Worm (Caenorhabditis elegans) whole organism, young adult: ENCODE results near the gene pfd-5.

Experiments
- C06A6.2 ChIP-seq: fragments of 200-800 bp; sonication (Bioruptor generic); conservative IDR thresholded peaks from 2 replicates; pipeline ENCODE4 v1.3.6; 2022; ENCODE audit warnings: missing genetic modification characterization, missing compliant biosample characterization
- D2030.7 ChIP-seq: fragments of 200-800 bp; sonication (Bioruptor generic); IDR thresholded peaks from 2 replicates; pipeline ENCODE4 v1.3.6; 2022; ENCODE audit warnings: missing genetic modification reagents, missing genetic modification characterization, missing compliant biosample characterization
- F10E7.11 ChIP-seq: sonication (generic microtip); optimal IDR thresholded peaks from 2 replicates; lab custom pipeline; 2017; ENCODE audit warnings: mild to moderate bottlenecking, missing genetic modification characterization, moderate library complexity, missing compliant biosample characterization
- F23B12.7 ChIP-seq: sonication (generic microtip); optimal IDR thresholded peaks from 2 replicates; lab custom pipeline; 2017; ENCODE audit warnings: missing genetic modification characterization, mild to moderate bottlenecking, missing compliant biosample characterization, antibody characterized with exemption, moderate library complexity; ENCODE audit not compliant: insufficient read depth
- F33H1.4 ChIP-seq: fragments of 200-800 bp; sonication (Bioruptor generic); IDR thresholded peaks from 2 replicates; pipeline ENCODE4 v1.3.6; 2022; ENCODE audit warnings: missing genetic modification reagents, missing genetic modification characterization, missing compliant biosample characterization
- F49E8.2 ChIP-seq: sonication (generic microtip); optimal IDR thresholded peaks from 3 replicates; lab custom pipeline; 2017; ENCODE audit warnings: missing genetic modification characterization, mild to moderate bottlenecking, missing compliant biosample characterization, antibody characterized with exemption, moderate library complexity; ENCODE audit not compliant: insufficient read depth
- F52B5.7 ChIP-seq: sonication (generic microtip); optimal IDR thresholded peaks from 2 replicates; lab custom pipeline; 2016; ENCODE audit warnings: mild to moderate bottlenecking, missing genetic modification characterization, missing compliant biosample characterization
- F57C9.4 ChIP-seq: sonication (generic microtip); optimal IDR thresholded peaks from 2 replicates; lab custom pipeline; 2017; ENCODE audit warnings: mild to moderate bottlenecking, missing genetic modification characterization, missing compliant biosample characterization
- K12H6.12 ChIP-seq: fragments of 200-800 bp; sonication (Bioruptor generic); optimal IDR thresholded peaks from 2 replicates; lab custom pipeline; 2018; ENCODE audit warnings: mild to moderate bottlenecking, missing genetic modification characterization, missing compliant biosample characterization
- Y53G8AR.9 ChIP-seq: fragments of 200-800 bp; sonication (Bioruptor generic); conservative IDR thresholded peaks from 2 replicates; pipeline ENCODE4 v1.3.6; 2022; ENCODE audit warnings: missing genetic modification reagents, missing genetic modification characterization, missing compliant biosample characterization
- Y95B8A.8 ChIP-seq: fragments of 200-800 bp; sonication (Bioruptor generic); IDR thresholded peaks from 2 replicates; pipeline ENCODE4 v1.3.6; 2022; ENCODE audit warnings: missing genetic modification reagents, missing genetic modification characterization, missing compliant biosample characterization
- ama-1 ChIP-seq, 3 experiments: fragments of 150-350 bp in 1 of 3; sonication (generic microtip) in 2 of 3; optimal IDR thresholded peaks; 2 replicates each; lab custom pipeline; 2014 to 2018; ENCODE audit warnings: missing biosample characterization in 2 of 3, missing genetic modification characterization in 2 of 3, missing genetic modification reagents in 2 of 3
- aptf-2 ChIP-seq: fragments of 200-800 bp; sonication (Bioruptor generic); conservative IDR thresholded peaks from 2 replicates; pipeline ENCODE4 v1.3.6; 2022; ENCODE audit warnings: missing genetic modification reagents, missing genetic modification characterization, missing compliant biosample characterization
- aptf-3 ChIP-seq: fragments of 200-800 bp; sonication (Bioruptor generic); IDR thresholded peaks from 2 replicates; pipeline ENCODE4 v1.3.6; 2022; ENCODE audit warnings: missing genetic modification characterization, missing compliant biosample characterization
- atf-7 ChIP-seq: sonication (generic microtip); optimal IDR thresholded peaks from 2 replicates; lab custom pipeline; 2017; ENCODE audit warnings: mild to moderate bottlenecking, missing genetic modification characterization, missing compliant biosample characterization
- athp-1 ChIP-seq: sonication (generic microtip); optimal IDR thresholded peaks from 2 replicates; lab custom pipeline; 2017; ENCODE audit warnings: mild to moderate bottlenecking, missing genetic modification characterization, missing compliant biosample characterization
- attf-5 ChIP-seq: fragments of 200-800 bp; sonication (Bioruptor generic); optimal IDR thresholded peaks from 2 replicates; lab custom pipeline; 2018; ENCODE audit warnings: mild to moderate bottlenecking, missing genetic modification characterization, missing compliant biosample characterization
- attf-6 ChIP-seq: fragments of 200-800 bp; sonication (Bioruptor generic); IDR thresholded peaks from 2 replicates; pipeline ENCODE4 v1.3.6; 2022; ENCODE audit warnings: missing genetic modification reagents, missing genetic modification characterization, missing compliant biosample characterization
- bed-2 ChIP-seq: fragments of 200-800 bp; sonication (Bioruptor generic); IDR thresholded peaks from 2 replicates; pipeline ENCODE4 v1.3.6; 2022; ENCODE audit warnings: missing genetic modification reagents, missing genetic modification characterization, missing compliant biosample characterization
- cebp-1 ChIP-seq, 2 experiments: fragments of 200-800 bp in 1 of 2; sonication (Bioruptor generic) in 1 of 2; sonication (generic microtip) in 1 of 2; IDR thresholded peaks in 1 of 2; optimal IDR thresholded peaks in 1 of 2; 2 replicates each; pipeline versions ENCODE4 v1.3.6 to Lab custom; 2017 to 2022; ENCODE audit warnings: missing compliant biosample characterization in 2 of 2, missing genetic modification characterization in 2 of 2, mild to moderate bottlenecking in 1 of 2, missing genetic modification reagents in 1 of 2, moderate library complexity in 1 of 2
- ceh-79 ChIP-seq: sonication (generic microtip); optimal IDR thresholded peaks from 2 replicates; lab custom pipeline; 2017; ENCODE audit warnings: mild to moderate bottlenecking, missing genetic modification characterization, missing compliant biosample characterization
- chd-7 ChIP-seq: sonication (generic microtip); optimal IDR thresholded peaks from 2 replicates; lab custom pipeline; 2016; ENCODE audit warnings: mild to moderate bottlenecking, missing genetic modification characterization, moderate library complexity, missing compliant biosample characterization
- dox-1 ChIP-seq: fragments of 200-800 bp; sonication (Bioruptor generic); IDR thresholded peaks from 2 replicates; pipeline ENCODE4 v1.3.6; 2022; ENCODE audit warnings: missing genetic modification reagents, missing genetic modification characterization, missing compliant biosample characterization
- efl-1 ChIP-seq: fragments of 150-350 bp; optimal IDR thresholded peaks from 2 replicates; lab custom pipeline; 2014; ENCODE audit warnings: missing biosample characterization, missing genetic modification reagents, missing genetic modification characterization
- egl-18 ChIP-seq: fragments of 200-800 bp; sonication (Bioruptor generic); IDR thresholded peaks from 2 replicates; pipeline ENCODE4 v1.3.6; 2022; ENCODE audit warnings: missing genetic modification reagents, missing genetic modification characterization, missing compliant biosample characterization
- gei-17 ChIP-seq: fragments of 200-800 bp; sonication (Bioruptor generic); optimal IDR thresholded peaks from 2 replicates; lab custom pipeline; 2018; ENCODE audit warnings: mild to moderate bottlenecking, missing genetic modification characterization, missing compliant biosample characterization
- hlh-26 ChIP-seq: fragments of 200-800 bp; sonication (Bioruptor generic); conservative IDR thresholded peaks from 2 replicates; pipeline ENCODE4 v1.3.6; 2022; ENCODE audit warnings: missing genetic modification reagents, missing genetic modification characterization, missing compliant biosample characterization
- hmg-1.2 ChIP-seq: fragments of 200-800 bp; sonication (Bioruptor generic); IDR thresholded peaks from 2 replicates; pipeline ENCODE4 v1.3.6; 2022; ENCODE audit warnings: missing genetic modification reagents, missing genetic modification characterization, missing compliant biosample characterization
- hrde-1 ChIP-seq: sonication (generic microtip); optimal IDR thresholded peaks from 2 replicates; lab custom pipeline; 2016; ENCODE audit warnings: missing genetic modification characterization, mild to moderate bottlenecking, missing compliant biosample characterization, moderate library complexity, missing genotype, missing genetic modification reagents, borderline replicate concordance
- let-607 ChIP-seq, 2 experiments: fragments of 200-800 bp in 1 of 2; sonication (Bioruptor generic) in 1 of 2; sonication (generic microtip) in 1 of 2; optimal IDR thresholded peaks; 2 replicates each; lab custom pipeline; 2016 to 2018; ENCODE audit warnings: mild to moderate bottlenecking in 2 of 2, missing compliant biosample characterization in 2 of 2, missing genetic modification characterization in 2 of 2, moderate library complexity in 2 of 2, missing genotype in 1 of 2
- lin-26 ChIP-seq: fragments of 200-800 bp; sonication (Bioruptor generic); IDR thresholded peaks from 2 replicates; pipeline ENCODE4 v1.3.6; 2022; ENCODE audit warnings: missing genetic modification reagents, missing genetic modification characterization, missing compliant biosample characterization
- lin-54 ChIP-seq: fragments of 200-800 bp; sonication (Bioruptor generic); optimal IDR thresholded peaks from 2 replicates; lab custom pipeline; 2018; ENCODE audit warnings: mild to moderate bottlenecking, missing genetic modification characterization, missing compliant biosample characterization
- madf-6 ChIP-seq: fragments of 200-800 bp; sonication (Bioruptor generic); IDR thresholded peaks from 2 replicates; pipeline ENCODE4 v1.3.6; 2022; ENCODE audit warnings: missing genetic modification reagents, missing genetic modification characterization, missing compliant biosample characterization
- madf-8 ChIP-seq: fragments of 200-800 bp; sonication (Bioruptor generic); conservative IDR thresholded peaks from 2 replicates; pipeline ENCODE4 v1.3.6; 2022; ENCODE audit warnings: missing genetic modification reagents, missing genetic modification characterization, missing compliant biosample characterization
- nhr-80 ChIP-seq: sonication (generic microtip); optimal IDR thresholded peaks from 2 replicates; lab custom pipeline; 2016; ENCODE audit warnings: missing genetic modification characterization, missing compliant biosample characterization
- rec-8 ChIP-seq, 2 experiments: sonication (generic microtip); optimal IDR thresholded peaks; 2 replicates each; lab custom pipeline; 2016; ENCODE audit warnings: mild to moderate bottlenecking in 2 of 2, missing genetic modification characterization in 2 of 2, missing genetic modification reagents in 2 of 2, missing genotype in 2 of 2, missing biosample characterization in 1 of 2, missing compliant biosample characterization in 1 of 2, moderate library complexity in 1 of 2
- snpc-1.1 ChIP-seq: sonication (generic microtip); optimal IDR thresholded peaks from 2 replicates; lab custom pipeline; 2017; ENCODE audit warnings: missing genetic modification characterization, mild to moderate bottlenecking, missing compliant biosample characterization, antibody characterized with exemption, moderate library complexity, missing genotype, missing genetic modification reagents; ENCODE audit not compliant: insufficient read depth
- snpc-3.4 ChIP-seq: sonication (generic microtip); optimal IDR thresholded peaks from 2 replicates; lab custom pipeline; 2017; ENCODE audit warnings: missing genetic modification characterization, mild to moderate bottlenecking, missing compliant biosample characterization, antibody characterized with exemption, moderate library complexity, missing genotype, missing genetic modification reagents
- somi-1 ChIP-seq: fragments of 200-800 bp; sonication (Bioruptor generic); optimal IDR thresholded peaks from 2 replicates; lab custom pipeline; 2018; ENCODE audit warnings: mild to moderate bottlenecking, missing genetic modification characterization, missing compliant biosample characterization
- tbp1 ChIP-seq: fragments of 200-800 bp; sonication (Bioruptor generic); optimal IDR thresholded peaks from 2 replicates; lab custom pipeline; 2018; ENCODE audit warnings: mild to moderate bottlenecking, missing genetic modification characterization, missing compliant biosample characterization
- unc-130 ChIP-seq: sonication (generic microtip); optimal IDR thresholded peaks from 2 replicates; lab custom pipeline; 2016; ENCODE audit warnings: missing genetic modification reagents, missing genetic modification characterization, missing compliant biosample characterization
- unc-62 ChIP-seq: fragments of 150-350 bp; optimal IDR thresholded peaks from 2 replicates; lab custom pipeline; 2014; ENCODE audit warnings: missing biosample characterization, missing genetic modification reagents, missing genetic modification characterization
- xnd-1 ChIP-seq: sonication (generic microtip); optimal IDR thresholded peaks from 2 replicates; lab custom pipeline; 2016; ENCODE audit warnings: missing genotype, missing genetic modification reagents, missing genetic modification characterization, missing compliant biosample characterization
- zim-3 ChIP-seq: sonication (generic microtip); optimal IDR thresholded peaks from 2 replicates; lab custom pipeline; 2017; ENCODE audit warnings: mild to moderate bottlenecking, missing genetic modification characterization, moderate library complexity, missing compliant biosample characterization
- ztf-18 ChIP-seq: sonication (generic microtip); optimal IDR thresholded peaks from 2 replicates; lab custom pipeline; 2016; ENCODE audit warnings: missing genotype, mild to moderate bottlenecking, missing genetic modification characterization, missing compliant biosample characterization
- ztf-28 ChIP-seq: fragments of 200-800 bp; sonication (Bioruptor generic); IDR thresholded peaks from 2 replicates; pipeline ENCODE4 v1.3.6; 2022; ENCODE audit warnings: missing genetic modification reagents, missing genetic modification characterization, missing compliant biosample characterization

Gene pfd-5

ce11 chrIII:7181822-7182221 is 16.9 kb downstream of the pfd-5 start, which contains the start of gene epg-4 (continued):
- peak; percentile 81 for TF ChIP-seq cebp-1 (GFP tag; IDR thresholded peaks at IDR 0.05; lab: Robert Waterston, UW)
- TF ChIP-seq cebp-1 (tag; optimal IDR thresholded peaks at IDR 0.05; lab: Kevin White, UChicago), result peak; percentile 86
- TF ChIP-seq hmg-1.2, result peak; percentile 50
- no peak for TF ChIP-seq gei-17 (GFP tag; lab: Kevin White, UChicago)
- TF ChIP-seq unc-130 (GFP tag; lab: Kevin White, UChicago), result peak; percentile 29
- no peak for TF ChIP-seq snpc-1.1
- TF ChIP-seq madf-8 (GFP tag; lab: Robert Waterston, UW), result peak; percentile 14; the same call in 1 of the 2 replicates
- no peak for TF ChIP-seq ztf-28 (GFP tag; lab: Robert Waterston, UW)
- TF ChIP-seq xnd-1 (tag; lab: Kevin White, UChicago), result no peak
- no peak for TF ChIP-seq F10E7.11 (tag; lab: Kevin White, UChicago)
- peak; percentile 21 for TF ChIP-seq atf-7 (tag; lab: Kevin White, UChicago)
- TF ChIP-seq unc-62 (GFP tag; lab: Kevin White, UChicago), result no peak
- peak; percentile 34 for TF ChIP-seq athp-1
- peak; percentile 72 for TF ChIP-seq dox-1 (GFP tag; lab: Robert Waterston, UW)
- peak; percentile 0 for TF ChIP-seq somi-1
- TF ChIP-seq tbp1 (GFP tag; lab: Kevin White, UChicago), result peak; percentile 53
- no peak for TF ChIP-seq chd-7 (tag; lab: Kevin White, UChicago)
- TF ChIP-seq F49E8.2, result peak; percentile 71
- TF ChIP-seq zim-3 (tag; lab: Kevin White, UChicago), result peak; percentile 30
- TF ChIP-seq Y53G8AR.9, result 0 out of 2 replicates have a peak, but pooled peaks have one; percentile 45
- TF ChIP-seq attf-5, result peak; percentile 89
- TF ChIP-seq let-607 (tag; optimal IDR thresholded peaks at IDR 0.05; lab: Kevin White, UChicago), result peak in 1 of 2 experiments; percentile 49
- TF ChIP-seq K12H6.12 (tag; lab: Kevin White, UChicago), result peak; percentile 24
- TF ChIP-seq aptf-2 (GFP tag; lab: Robert Waterston, UW), result no peak
- peak; percentile 64; the same call in 1 of the 2 replicates for TF ChIP-seq lin-26
- TF ChIP-seq ztf-18, result peak; percentile 25
- TF ChIP-seq efl-1 (GFP tag; lab: Kevin White, UChicago), result peak; percentile 18
- TF ChIP-seq hlh-26, result no peak
- no peak for TF ChIP-seq rec-8 (tag; optimal IDR thresholded peaks at IDR 0.05; lab: Kevin White, UChicago)
- TF ChIP-seq madf-6, result peak; percentile 44
- no peak for TF ChIP-seq F57C9.4 (tag; lab: Kevin White, UChicago)
- TF ChIP-seq attf-6, result 0 out of 2 replicates have a peak, but pooled peaks have one; percentile 31
- TF ChIP-seq bed-2 (GFP tag; lab: Robert Waterston, UW), result no peak
- TF ChIP-seq snpc-3.4 (tag; lab: Kevin White, UChicago), result peak; percentile 9
- TF ChIP-seq Y95B8A.8 (GFP tag; lab: Robert Waterston, UW), result no peak; the same call in 1 of the 2 replicates
- TF ChIP-seq aptf-3 (GFP tag; lab: Robert Waterston, UW), result 0 out of 2 replicates have a peak, but pooled peaks have one; percentile 76
- TF ChIP-seq lin-54 (GFP tag; lab: Kevin White, UChicago), result peak; percentile 42
- TF ChIP-seq D2030.7, result peak; percentile 27; the same call in 1 of the 2 replicates
- peak; percentile 25 for TF ChIP-seq F52B5.7
- TF ChIP-seq egl-18 (GFP tag; lab: Robert Waterston, UW), result no peak
- TF ChIP-seq C06A6.2, result no peak
- TF ChIP-seq hrde-1, result peak; percentile 52
- no peak for TF ChIP-seq ceh-79 (tag; lab: Kevin White, UChicago)
- peak; percentile 53 for TF ChIP-seq nhr-80 (tag; lab: Kevin White, UChicago)
- no peak for TF ChIP-seq ama-1 (optimal IDR thresholded peaks at IDR 0.05; lab: Kevin White, UChicago)
- TF ChIP-seq ama-1 (GFP tag; optimal IDR thresholded peaks at IDR 0.05; lab: Kevin White, UChicago), result peak; percentile 2 to 16
- peak; percentile 13 for TF ChIP-seq F23B12.7 (tag; lab: Kevin White, UChicago)
- TF ChIP-seq F33H1.4 (GFP tag; lab: Robert Waterston, UW), result peak; percentile 54; the same call in 1 of the 2 replicates
